Fruit fly (Drosophila melanogaster) whole organism, embryonic: ENCODE measurements around the gene CG5381.

Experiments
- Ada2b ChIP-seq: fragments of 200-800 bp; sonication (Bioruptor generic); IDR thresholded peaks from 2 replicates; pipeline ENCODE4 v1.3.6; 2022; ENCODE audit warnings: missing biosample characterization, missing genetic modification characterization
- Asciz ChIP-seq: fragments of 200-800 bp; sonication (Bioruptor generic); optimal IDR thresholded peaks from 2 replicates; lab custom pipeline; 2017; ENCODE audit warnings: missing biosample characterization, mild to moderate bottlenecking, missing genetic modification characterization, missing genetic modification reagents
- Atf6 ChIP-seq: fragments of 200-800 bp; sonication (Bioruptor generic); IDR thresholded peaks from 2 replicates; pipeline ENCODE4 v1.3.6; 2022; ENCODE audit warnings: missing biosample characterization, missing genetic modification characterization
- Bteb2 ChIP-seq: fragments of 200-800 bp; sonication (Bioruptor generic); optimal IDR thresholded peaks from 2 replicates; lab custom pipeline; 2016; ENCODE audit warnings: missing biosample characterization, missing genetic modification characterization
- CG10366 ChIP-seq: fragments of 200-800 bp; sonication (Bioruptor generic); IDR thresholded peaks from 2 replicates; pipeline ENCODE4 v1.3.6; 2022; ENCODE audit warnings: missing biosample characterization, missing genetic modification characterization
- CG11560 ChIP-seq: fragments of 200-800 bp; sonication (Bioruptor generic); IDR thresholded peaks from 3 replicates; pipeline ENCODE4 v1.3.6; 2022; ENCODE audit warnings: missing biosample characterization, missing genetic modification characterization
- CG12219 ChIP-seq: fragments of 200-800 bp; sonication (Bioruptor generic); optimal IDR thresholded peaks from 3 replicates; lab custom pipeline; 2018; ENCODE audit warnings: missing biosample characterization, mild to moderate bottlenecking, missing genetic modification characterization
- CG13123 ChIP-seq: fragments of 200-800 bp; sonication (Bioruptor generic); optimal IDR thresholded peaks from 2 replicates; lab custom pipeline; 2016; ENCODE audit warnings: missing biosample characterization, missing genetic modification characterization
- CG14710 ChIP-seq: fragments of 200-800 bp; sonication (Bioruptor generic); optimal IDR thresholded peaks from 3 replicates; lab custom pipeline; 2019; ENCODE audit warnings: missing biosample characterization, mild to moderate bottlenecking, missing genetic modification characterization, moderate library complexity
- CG16863 ChIP-seq: fragments of 200-800 bp; sonication (Bioruptor generic); optimal IDR thresholded peaks from 3 replicates; lab custom pipeline; 2016; ENCODE audit warnings: missing biosample characterization, missing genetic modification characterization
- CG17612 ChIP-seq: fragments of 200-800 bp; sonication (Bioruptor generic); IDR thresholded peaks from 2 replicates; pipeline ENCODE4 v1.3.6; 2022; ENCODE audit warnings: missing biosample characterization, missing genetic modification characterization
- CG31224 ChIP-seq: fragments of 200-800 bp; sonication (Bioruptor generic); IDR thresholded peaks from 2 replicates; pipeline ENCODE4 v1.3.6; 2022; ENCODE audit warnings: missing biosample characterization, missing genetic modification characterization
- CG32767 ChIP-seq: fragments of 200-800 bp; sonication (Bioruptor generic); IDR thresholded peaks from 2 replicates; pipeline ENCODE4 v1.3.6; 2022; ENCODE audit warnings: missing biosample characterization, missing genetic modification characterization
- CG7271 ChIP-seq: fragments of 200-800 bp; sonication (Bioruptor generic); optimal IDR thresholded peaks from 2 replicates; lab custom pipeline; 2018; ENCODE audit warnings: missing biosample characterization, mild to moderate bottlenecking, missing genetic modification characterization, moderate library complexity
- CG8290 ChIP-seq, 3 experiments: fragments of 200-800 bp; sonication (Bioruptor generic); optimal IDR thresholded peaks; 2 replicates each; lab custom pipeline; 2016 to 2019; ENCODE audit warnings: missing biosample characterization in 3 of 3, missing genetic modification characterization in 3 of 3, mild to moderate bottlenecking in 2 of 3, moderate library complexity in 1 of 3
- CG9609 ChIP-seq: fragments of 200-800 bp; sonication (Bioruptor generic); optimal IDR thresholded peaks from 3 replicates; lab custom pipeline; 2016; ENCODE audit warnings: missing biosample characterization, missing genetic modification characterization
- CG9797 ChIP-seq: fragments of 200-800 bp; sonication (Bioruptor generic); optimal IDR thresholded peaks from 3 replicates; lab custom pipeline; 2018; ENCODE audit warnings: missing biosample characterization, mild to moderate bottlenecking, missing genetic modification characterization
- CoRest ChIP-seq: fragments of 200-800 bp; sonication (Bioruptor generic); optimal IDR thresholded peaks from 3 replicates; lab custom pipeline; 2018; ENCODE audit warnings: missing biosample characterization, mild to moderate bottlenecking, missing genetic modification characterization, moderate library complexity
- D ChIP-seq, 2 experiments: fragments of 200-800 bp in 1 of 2; fragments of >200 bp in 1 of 2; sonication (Bioruptor generic) in 1 of 2; optimal IDR thresholded peaks; 2 replicates in 1 of 2; 3 replicates in 1 of 2; lab custom pipeline; 2017; ENCODE audit warnings: mild to moderate bottlenecking in 1 of 2, missing biosample characterization in 1 of 2, missing genetic modification characterization in 1 of 2, missing genetic modification reagents in 1 of 2
- D19A ChIP-seq: fragments of 200-800 bp; optimal IDR thresholded peaks from 3 replicates; lab custom pipeline; 2019; ENCODE audit warnings: missing biosample characterization, mild to moderate bottlenecking, missing genetic modification characterization, moderate library complexity
- Deaf1 ChIP-seq: fragments of 200-800 bp; optimal IDR thresholded peaks from 3 replicates; lab custom pipeline; 2019; ENCODE audit warnings: missing biosample characterization, mild to moderate bottlenecking, missing genetic modification characterization, moderate library complexity
- Drgx ChIP-seq: fragments of 200-800 bp; sonication (Bioruptor generic); IDR thresholded peaks from 2 replicates; pipeline ENCODE4 v1.3.6; 2022; ENCODE audit warnings: missing biosample characterization, missing genetic modification characterization
- Fer1 ChIP-seq: fragments of 200-800 bp; sonication (Bioruptor generic); optimal IDR thresholded peaks from 2 replicates; lab custom pipeline; 2017; ENCODE audit warnings: missing biosample characterization, mild to moderate bottlenecking, missing genetic modification characterization
- Fer3 ChIP-seq: fragments of 200-800 bp; sonication (Bioruptor generic); optimal IDR thresholded peaks from 2 replicates; lab custom pipeline; 2018; ENCODE audit warnings: missing biosample characterization, mild to moderate bottlenecking, missing genetic modification characterization, moderate library complexity
- HHEX ChIP-seq: fragments of 200-800 bp; sonication (Bioruptor generic); optimal IDR thresholded peaks from 3 replicates; lab custom pipeline; 2017; ENCODE audit warnings: missing biosample characterization, mild to moderate bottlenecking, missing genetic modification characterization, missing genetic modification reagents
- Hr78 ChIP-seq, 2 experiments: fragments of 200-800 bp in 1 of 2; fragments of >200 bp in 1 of 2; sonication (Bioruptor generic) in 1 of 2; optimal IDR thresholded peaks; 2 replicates each; lab custom pipeline; 2017 to 2019; ENCODE audit warnings: missing biosample characterization in 2 of 2, missing genetic modification characterization in 2 of 2, mild to moderate bottlenecking in 1 of 2, moderate library complexity in 1 of 2
- Kr ChIP-seq: fragments of 200-800 bp; sonication (Bioruptor generic); optimal IDR thresholded peaks from 2 replicates; lab custom pipeline; 2017; ENCODE audit warnings: missing biosample characterization, mild to moderate bottlenecking, missing genetic modification characterization
- Lpt ChIP-seq: fragments of >200 bp; optimal IDR thresholded peaks from 2 replicates; lab custom pipeline; 2018; ENCODE audit warnings: missing biosample characterization, missing genetic modification characterization
- Nf-YB ChIP-seq: fragments of 200-800 bp; sonication (Bioruptor generic); optimal IDR thresholded peaks from 3 replicates; lab custom pipeline; 2019; ENCODE audit warnings: missing biosample characterization, mild to moderate bottlenecking, missing genetic modification characterization, moderate library complexity
- Opbp ChIP-seq: fragments of 200-800 bp; sonication (Bioruptor generic); IDR thresholded peaks from 3 replicates; pipeline ENCODE4 v1.3.6; 2022; ENCODE audit warnings: missing biosample characterization, missing genetic modification characterization; ENCODE audit not compliant: partially characterized antibody
- Sox102F ChIP-seq: fragments of 200-800 bp; sonication (Bioruptor generic); optimal IDR thresholded peaks from 2 replicates; lab custom pipeline; 2018; ENCODE audit warnings: missing biosample characterization, mild to moderate bottlenecking, missing genetic modification characterization, moderate library complexity
- Xbp1 ChIP-seq: fragments of 200-800 bp; sonication (Bioruptor generic); optimal IDR thresholded peaks from 3 replicates; lab custom pipeline; 2016; ENCODE audit warnings: missing biosample characterization, mild to moderate bottlenecking, missing genetic modification characterization
- ac ChIP-seq: fragments of 200-800 bp; sonication (Bioruptor generic); optimal IDR thresholded peaks from 3 replicates; lab custom pipeline; 2017; ENCODE audit warnings: missing biosample characterization, mild to moderate bottlenecking, missing genetic modification characterization
- bigmax ChIP-seq: fragments of 200-800 bp; sonication (Bioruptor generic); optimal IDR thresholded peaks from 2 replicates; lab custom pipeline; 2018; ENCODE audit warnings: missing biosample characterization, mild to moderate bottlenecking, missing genetic modification characterization
- cwo ChIP-seq: fragments of 200-800 bp; sonication (Bioruptor generic); optimal IDR thresholded peaks from 3 replicates; lab custom pipeline; 2017; ENCODE audit warnings: missing biosample characterization, missing genetic modification characterization, mild to moderate bottlenecking, moderate library complexity, missing genetic modification reagents
- dan ChIP-seq: fragments of 200-800 bp; sonication (Bioruptor generic); IDR thresholded peaks from 2 replicates; pipeline ENCODE4 v1.3.6; 2022; ENCODE audit warnings: missing biosample characterization, missing genetic modification characterization
- dimm ChIP-seq: fragments of 200-800 bp; sonication (Bioruptor generic); IDR thresholded peaks from 2 replicates; pipeline ENCODE4 v1.3.6; 2022; ENCODE audit warnings: missing biosample characterization, missing genetic modification characterization
- dpn ChIP-seq, 2 experiments: fragments of 200-800 bp; sonication (Bioruptor generic); optimal IDR thresholded peaks; 3 replicates each; lab custom pipeline; 2016; ENCODE audit warnings: missing biosample characterization in 2 of 2, missing genetic modification characterization in 2 of 2
- esg ChIP-seq: fragments of 200-800 bp; sonication (Bioruptor generic); conservative IDR thresholded peaks from 2 replicates; pipeline ENCODE4 v1.3.6; 2022; ENCODE audit warnings: missing biosample characterization, missing genetic modification characterization
- fd64A ChIP-seq: fragments of 200-800 bp; sonication (Bioruptor generic); optimal IDR thresholded peaks from 3 replicates; lab custom pipeline; 2018; ENCODE audit warnings: missing biosample characterization, mild to moderate bottlenecking, missing genetic modification characterization
- gcm2 ChIP-seq: fragments of 200-800 bp; sonication (Bioruptor generic); optimal IDR thresholded peaks from 2 replicates; lab custom pipeline; 2016; ENCODE audit warnings: missing biosample characterization, missing genetic modification characterization
- gfzf ChIP-seq: fragments of 200-800 bp; sonication (Bioruptor generic); optimal IDR thresholded peaks from 2 replicates; lab custom pipeline; 2016; ENCODE audit warnings: missing biosample characterization, mild to moderate bottlenecking, missing genetic modification characterization, moderate library complexity
- lov ChIP-seq, 2 experiments: fragments of 200-800 bp in 1 of 2; fragments of >200 bp in 1 of 2; sonication (Bioruptor generic) in 1 of 2; IDR thresholded peaks in 1 of 2; optimal IDR thresholded peaks in 1 of 2; 2 replicates in 1 of 2; 3 replicates in 1 of 2; pipeline versions ENCODE4 v1.3.6 to Lab custom; 2017 to 2022; ENCODE audit warnings: missing biosample characterization in 1 of 2, missing genetic modification characterization in 1 of 2
- otp ChIP-seq: fragments of 200-800 bp; sonication (Bioruptor generic); IDR thresholded peaks from 3 replicates; pipeline ENCODE4, ENCODE4 v1.3.6; 2022; ENCODE audit warnings: missing biosample characterization, missing genetic modification characterization
- pita ChIP-seq: fragments of 200-800 bp; sonication (Bioruptor generic); optimal IDR thresholded peaks from 2 replicates; lab custom pipeline; 2017; ENCODE audit warnings: missing biosample characterization, mild to moderate bottlenecking, missing genetic modification characterization
- pnt ChIP-seq: fragments of 200-800 bp; sonication (Bioruptor generic); optimal IDR thresholded peaks from 3 replicates; lab custom pipeline; 2016; ENCODE audit warnings: missing biosample characterization, missing genetic modification characterization
- ranshi ChIP-seq: fragments of 200-800 bp; sonication (Bioruptor generic); IDR thresholded peaks from 2 replicates; pipeline ENCODE4 v1.3.6; 2022; ENCODE audit warnings: missing biosample characterization, missing genetic modification characterization
- slbo ChIP-seq: fragments of 200-800 bp; sonication (Bioruptor generic); IDR thresholded peaks from 2 replicates; pipeline ENCODE4 v1.3.6; 2022; ENCODE audit warnings: missing biosample characterization, missing genetic modification characterization
- toy ChIP-seq: fragments of 200-800 bp; sonication (Bioruptor generic); IDR thresholded peaks from 2 replicates; pipeline ENCODE4 v1.3.6; 2022; ENCODE audit warnings: missing biosample characterization, missing genetic modification characterization

Gene CG5381

DNA sequence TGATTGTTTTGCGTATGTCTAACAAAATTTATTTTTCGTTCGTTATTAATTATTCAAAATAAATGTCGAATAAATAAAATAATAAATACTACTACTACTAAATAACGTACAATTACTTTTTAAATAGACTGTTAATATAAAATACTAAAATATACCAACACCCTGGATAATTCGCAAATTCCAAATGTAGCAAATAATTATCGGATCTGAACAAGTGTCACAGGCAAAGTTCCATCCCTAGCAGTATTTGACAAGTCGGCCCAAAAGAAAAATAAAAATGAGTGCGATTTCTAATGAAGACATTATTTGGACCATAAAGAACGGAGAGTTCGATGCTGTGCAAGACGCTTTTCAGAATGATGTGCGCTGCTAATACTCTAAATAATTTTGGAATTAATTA lies 18.5 kb upstream of the CG5381 start, which contains the start of gene CG31715 (continued):
- TF ChIP-seq Nf-YB: no peak
- TF ChIP-seq bigmax: no peak
- TF ChIP-seq Bteb2 (GFP tag; lab: Kevin White, UChicago): no peak
- no peak for TF ChIP-seq CG13123
- TF ChIP-seq CG31224 (GFP tag; lab: Robert Waterston, UW): no peak
- TF ChIP-seq Drgx (GFP tag; lab: Robert Waterston, UW): no peak
- peak in 1 of 2 experiments; percentile 41 for TF ChIP-seq dpn (GFP tag; optimal IDR thresholded peaks at IDR 0.05; lab: Kevin White, UChicago)
- TF ChIP-seq otp (GFP tag; lab: Robert Waterston, UW): no peak
- peak; percentile 23 for TF ChIP-seq CG14710 (tag; lab: Kevin White, UChicago)
- no peak for TF ChIP-seq Sox102F (GFP tag; lab: Kevin White, UChicago)
- no peak for TF ChIP-seq CG16863
- TF ChIP-seq Fer1: no peak
- TF ChIP-seq fd64A: no peak
- no peak for TF ChIP-seq dimm (GFP tag; lab: Robert Waterston, UW)
- no peak for TF ChIP-seq CG12219
- no peak for TF ChIP-seq toy
- TF ChIP-seq CG9609: no peak
- no peak for TF ChIP-seq CG9797
- TF ChIP-seq Hr78 (GFP tag; optimal IDR thresholded peaks at IDR 0.05; lab: Kevin White, UChicago): no peak
- no peak for TF ChIP-seq Ada2b
- TF ChIP-seq gfzf: peak; percentile 34
- no peak for TF ChIP-seq dan (GFP tag; lab: Robert Waterston, UW)
- TF ChIP-seq Kr: no peak
- TF ChIP-seq ac (GFP tag; lab: Kevin White, UChicago): no peak
- TF ChIP-seq CoRest (tag; lab: Kevin White, UChicago): peak; percentile 0
- TF ChIP-seq CG32767 (GFP tag; lab: Robert Waterston, UW): no peak
- TF ChIP-seq CG7271 (tag; lab: Kevin White, UChicago): no peak
- TF ChIP-seq cwo: no peak
- TF ChIP-seq slbo (GFP tag; lab: Robert Waterston, UW): peak; percentile 66
- TF ChIP-seq lov (optimal IDR thresholded peaks at IDR 0.05; lab: Kevin White, UChicago): no peak
- TF ChIP-seq lov (GFP tag; IDR thresholded peaks at IDR 0.05; lab: Robert Waterston, UW): no peak
- TF ChIP-seq gcm2 (GFP tag; lab: Kevin White, UChicago): no peak
- TF ChIP-seq D19A (tag; lab: Kevin White, UChicago): peak; percentile 8
- no peak for TF ChIP-seq HHEX (GFP tag; lab: Kevin White, UChicago)
- TF ChIP-seq Deaf1 (tag; lab: Kevin White, UChicago): no peak
- TF ChIP-seq Lpt (GFP tag; lab: Kevin White, UChicago): no peak
- no peak for TF ChIP-seq CG10366
- 0 out of 2 replicates have a peak, but pooled peaks have one; percentile 19 for TF ChIP-seq Atf6 (GFP tag; lab: Robert Waterston, UW)
- peak; percentile 20 for TF ChIP-seq Xbp1 (GFP tag; lab: Kevin White, UChicago)
- no peak for TF ChIP-seq Fer3 (tag; lab: Kevin White, UChicago)
- peak; percentile 45; the same call in 1 of the 3 replicates for TF ChIP-seq Opbp
- TF ChIP-seq ranshi (GFP tag; lab: Robert Waterston, UW): peak; percentile 53; the same call in 1 of the 2 replicates
- TF ChIP-seq CG11560 (tag; lab: Robert Waterston, UW): no peak
- no peak for TF ChIP-seq pnt (GFP tag; lab: Kevin White, UChicago)
- TF ChIP-seq Asciz: no peak
- TF ChIP-seq D (optimal IDR thresholded peaks at IDR 0.05; lab: Kevin White, UChicago): no peak
- no peak for TF ChIP-seq D (GFP tag; optimal IDR thresholded peaks at IDR 0.05; lab: Kevin White, UChicago)
- TF ChIP-seq CG8290 (GFP tag; optimal IDR thresholded peaks at IDR 0.05; lab: Kevin White, UChicago): peak; percentile 19
- peak in 1 of 2 experiments; percentile 40 for TF ChIP-seq CG8290 (tag; optimal IDR thresholded peaks at IDR 0.05; lab: Kevin White, UChicago)
- TF ChIP-seq CG17612 (GFP tag; lab: Robert Waterston, UW): no peak
- TF ChIP-seq pita (GFP tag; lab: Kevin White, UChicago): no peak
- TF ChIP-seq esg: 0 out of 2 replicates have a peak, but pooled peaks have one; percentile 11
